Fruit fly (Drosophila melanogaster): ENCODE measurements around the gene CG4364.

DNA sequence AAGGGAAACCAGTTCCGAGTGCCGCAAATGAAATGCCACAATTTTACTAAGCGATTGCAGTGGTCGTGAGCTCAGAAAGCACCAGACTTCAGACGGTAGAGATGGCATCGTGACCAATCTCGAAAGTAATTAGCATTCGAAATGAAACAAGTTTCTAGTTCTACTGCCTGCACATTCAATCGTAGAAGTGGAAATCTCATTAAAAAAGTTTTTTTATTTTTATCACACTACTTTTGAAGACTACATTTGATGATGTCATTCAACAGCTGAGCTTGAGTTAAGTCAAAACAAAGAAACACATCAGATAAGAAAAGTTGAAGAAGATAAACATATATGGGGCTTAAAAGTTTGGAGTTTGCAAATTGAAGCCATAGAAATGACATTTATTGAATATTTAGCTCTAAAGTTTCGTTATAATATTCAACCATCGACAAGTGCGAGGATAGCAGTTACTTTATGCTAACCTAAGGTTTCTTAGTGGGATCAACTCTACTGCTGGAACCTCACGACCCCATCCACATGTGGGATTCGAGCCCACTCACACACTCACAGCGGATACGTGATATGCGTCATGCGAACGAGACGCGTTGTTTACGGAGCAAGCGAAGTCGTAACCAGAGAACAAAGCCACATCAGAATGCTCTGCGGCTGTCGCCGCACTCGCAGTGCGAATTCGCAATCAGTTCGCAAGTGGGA lies 25.1 kb upstream of the CG4364 start, which contains the start of gene CG13117:
- no peak for TF ChIP-seq N (GFP tag; optimal IDR thresholded peaks at IDR 0.05)
- no peak for TF ChIP-seq Hnf4 (GFP tag; optimal IDR thresholded peaks at IDR 0.05)
- TF ChIP-seq usp (GFP tag; optimal IDR thresholded peaks at IDR 0.05), result no peak
- TF ChIP-seq ey (GFP tag; optimal IDR thresholded peaks at IDR 0.05), result peak; percentile 15
- no peak for TF ChIP-seq h (GFP tag; optimal IDR thresholded peaks at IDR 0.05)
- peak; percentile 63 for TF ChIP-seq Jra (GFP tag; optimal IDR thresholded peaks at IDR 0.05)
